Worm (Caenorhabditis elegans) whole organism, L4 larva: ENCODE measurements around the gene clec-173.
"Not testable (repeated sequence)": the region's sequence is repeated elsewhere in the genome, so short reads cannot be mapped to it uniquely, and the experiment has no call there.

Experiments
- lin-39 ChIP-seq: fragments of 150-350 bp; optimal IDR thresholded peaks from 2 replicates; lab custom pipeline; 2014; ENCODE audit warnings: missing biosample characterization, missing genetic modification reagents, missing genetic modification characterization
- pqm-1 ChIP-seq: sonication (generic microtip); optimal IDR thresholded peaks from 2 replicates; lab custom pipeline; 2017; ENCODE audit warnings: missing biosample characterization, missing genetic modification characterization

DNA sequence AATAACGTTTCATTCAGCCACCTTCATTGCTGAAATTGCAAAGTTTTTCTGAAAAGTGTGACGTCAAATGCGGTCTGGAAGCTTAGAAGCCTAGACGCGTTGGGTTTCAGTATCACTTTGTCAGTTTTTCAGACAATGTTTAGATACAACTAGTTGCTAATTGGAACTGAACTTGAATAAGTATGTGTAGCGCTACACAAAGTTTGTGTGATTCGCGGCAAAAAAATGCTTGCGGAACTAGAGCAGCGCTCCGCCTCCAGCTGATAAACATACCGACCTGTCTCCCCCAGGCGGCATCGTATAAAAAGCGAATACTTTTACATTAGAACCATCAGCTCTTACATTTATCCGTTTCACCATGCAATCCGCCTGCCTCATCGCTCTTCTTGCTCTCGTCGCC, 34.6 kb upstream of the clec-173 start, which contains the start of gene W08E12.4:
- TF ChIP-seq lin-39; pqm-1 (tag; lab: Kevin White, UChicago): not testable (repeated sequence)
